Worm (Caenorhabditis elegans) whole organism, L4/young adult: Measurements from ENCODE around the gene D1044.1.

Source experiments
- W03F9.2 ChIP-seq: fragments of 150-350 bp; optimal IDR thresholded peaks from 2 replicates; lab custom pipeline; 2014; ENCODE audit warnings: missing biosample characterization, missing genetic modification characterization
- dao-5 ChIP-seq: sonication (generic microtip); optimal IDR thresholded peaks from 2 replicates; lab custom pipeline; 2016; ENCODE audit warnings: missing genotype, missing genetic modification characterization, moderate library complexity, missing compliant biosample characterization
- him-1 ChIP-seq: sonication (generic microtip); optimal IDR thresholded peaks from 2 replicates; lab custom pipeline; 2016; ENCODE audit warnings: missing genotype, missing genetic modification reagents, missing genetic modification characterization, missing compliant biosample characterization

DNA sequence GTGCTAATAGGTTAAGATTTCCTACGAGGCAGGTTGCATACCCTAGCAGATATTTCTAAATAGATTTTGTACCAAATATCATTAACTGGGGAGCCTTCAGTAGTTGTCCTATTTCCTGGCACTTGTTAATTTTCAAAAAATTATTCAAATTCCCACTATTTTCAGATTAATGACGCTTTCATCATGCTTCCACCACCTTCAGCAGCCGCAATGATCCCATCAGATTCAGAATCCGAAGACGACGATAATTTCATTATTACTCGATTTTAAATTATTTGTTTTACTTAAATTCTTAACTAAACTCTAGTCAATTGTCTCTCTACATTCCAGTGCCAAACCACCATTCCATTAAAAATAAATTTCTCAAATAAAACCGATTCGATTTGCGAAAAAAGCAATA, 6.7 kb downstream of the D1044.1 start:
- no peak for TF ChIP-seq dao-5 (tag; lab: Kevin White, UChicago)
- no peak for TF ChIP-seq him-1 (tag; lab: Kevin White, UChicago)
- no peak for TF ChIP-seq W03F9.2
